Worm (Caenorhabditis elegans) whole organism, early embryonic: ENCODE results near the gene cyp-32B1.

Experiments
- B0310.2 ChIP-seq: sonication (generic microtip); optimal IDR thresholded peaks from 2 replicates; lab custom pipeline; 2016; ENCODE audit warnings: mild to moderate bottlenecking, missing genetic modification characterization, missing compliant biosample characterization
- F13C5.2 ChIP-seq: sonication (generic microtip); optimal IDR thresholded peaks from 2 replicates; lab custom pipeline; 2017; ENCODE audit warnings: mild to moderate bottlenecking, missing genetic modification characterization, inconsistent platforms, missing compliant biosample characterization
- aly-1 ChIP-seq: sonication (generic microtip); optimal IDR thresholded peaks from 2 replicates; lab custom pipeline; 2016; ENCODE audit warnings: missing genetic modification characterization, missing compliant biosample characterization
- ama-1 ChIP-seq: fragments of 150-350 bp; optimal IDR thresholded peaks from 2 replicates; lab custom pipeline; 2014
- ceh-13 ChIP-seq: fragments of 200-800 bp; sonication (Bioruptor generic); optimal IDR thresholded peaks from 2 replicates; lab custom pipeline; 2018; ENCODE audit warnings: mild to moderate bottlenecking, missing genetic modification characterization, missing compliant biosample characterization
- ceh-36 ChIP-seq: sonication (generic microtip); optimal IDR thresholded peaks from 2 replicates; lab custom pipeline; 2016; ENCODE audit warnings: missing genetic modification characterization, inconsistent platforms, missing compliant biosample characterization
- ets-7 ChIP-seq: sonication (generic microtip); optimal IDR thresholded peaks from 2 replicates; lab custom pipeline; 2016; ENCODE audit warnings: missing genotype, missing genetic modification characterization, missing compliant biosample characterization
- flt-1 ChIP-seq: fragments of 200-800 bp; sonication (Bioruptor generic); IDR thresholded peaks from 2 replicates; pipeline ENCODE4 v1.3.6; 2022; ENCODE audit warnings: missing genetic modification characterization, missing compliant biosample characterization
- hmbx-1 ChIP-seq: sonication (generic microtip); optimal IDR thresholded peaks from 2 replicates; lab custom pipeline; 2016; ENCODE audit warnings: mild to moderate bottlenecking, missing genetic modification characterization, missing compliant biosample characterization
- hmg-4 ChIP-seq: fragments of 200-800 bp; sonication (Bioruptor generic); optimal IDR thresholded peaks from 2 replicates; lab custom pipeline; 2018; ENCODE audit warnings: mild to moderate bottlenecking, missing genetic modification characterization, missing compliant biosample characterization
- hnd-1 ChIP-seq: sonication (generic microtip); optimal IDR thresholded peaks from 2 replicates; lab custom pipeline; 2016; ENCODE audit warnings: missing genetic modification characterization, missing compliant biosample characterization
- pes-1 ChIP-seq: fragments of 200-800 bp; sonication (Bioruptor generic); IDR thresholded peaks from 2 replicates; pipeline ENCODE4 v1.3.6; 2022; ENCODE audit warnings: missing genetic modification reagents, missing genetic modification characterization, missing compliant biosample characterization
- scrt-1 ChIP-seq: fragments of 200-800 bp; sonication (Bioruptor generic); IDR thresholded peaks from 2 replicates; pipeline ENCODE4 v1.3.6; 2022; ENCODE audit warnings: missing genetic modification characterization, missing compliant biosample characterization
- sea-1 ChIP-seq: fragments of 200-800 bp; sonication (Bioruptor generic); conservative IDR thresholded peaks from 2 replicates; pipeline ENCODE4 v1.3.6; 2022; ENCODE audit warnings: missing genetic modification characterization, missing compliant biosample characterization
- tbx-11 ChIP-seq: fragments of 200-800 bp; sonication (Bioruptor generic); IDR thresholded peaks from 2 replicates; pipeline ENCODE4 v1.3.6; 2022; ENCODE audit warnings: missing genetic modification characterization, missing compliant biosample characterization
- tbx-37 ChIP-seq: fragments of 200-800 bp; sonication (Bioruptor generic); conservative IDR thresholded peaks from 2 replicates; pipeline ENCODE4 v1.3.6; 2022; ENCODE audit warnings: missing genetic modification reagents, missing genetic modification characterization, missing compliant biosample characterization
- tra-4 ChIP-seq: sonication (generic microtip); optimal IDR thresholded peaks from 2 replicates; lab custom pipeline; 2017; ENCODE audit warnings: missing genetic modification characterization, missing compliant biosample characterization

Gene cyp-32B1

ce11 chrV:2199594-2199993, 1.6 kb downstream of the cyp-32B1 start:
- no peak for TF ChIP-seq hnd-1 (tag; lab: Kevin White, UChicago)
- no peak for TF ChIP-seq flt-1 (GFP tag; lab: Robert Waterston, UW)
- no peak for TF ChIP-seq ama-1 (lab: Kevin White, UChicago)
- TF ChIP-seq B0310.2 (tag; lab: Kevin White, UChicago) = no peak
- TF ChIP-seq sea-1 (GFP tag; lab: Robert Waterston, UW) = no peak
- no peak for TF ChIP-seq ceh-13 (GFP tag; lab: Kevin White, UChicago)
- TF ChIP-seq hmg-4 = no peak
- TF ChIP-seq ets-7 (tag; lab: Kevin White, UChicago) = no peak
- TF ChIP-seq aly-1 (tag; lab: Kevin White, UChicago) = no peak
- no peak for TF ChIP-seq ceh-36 (tag; lab: Kevin White, UChicago)
- no peak for TF ChIP-seq hmbx-1 (tag; lab: Kevin White, UChicago)
- no peak for TF ChIP-seq scrt-1 (GFP tag; lab: Robert Waterston, UW)
- no peak for TF ChIP-seq tbx-11
- TF ChIP-seq pes-1 = no peak
- TF ChIP-seq tbx-37 = no peak

DNA sequence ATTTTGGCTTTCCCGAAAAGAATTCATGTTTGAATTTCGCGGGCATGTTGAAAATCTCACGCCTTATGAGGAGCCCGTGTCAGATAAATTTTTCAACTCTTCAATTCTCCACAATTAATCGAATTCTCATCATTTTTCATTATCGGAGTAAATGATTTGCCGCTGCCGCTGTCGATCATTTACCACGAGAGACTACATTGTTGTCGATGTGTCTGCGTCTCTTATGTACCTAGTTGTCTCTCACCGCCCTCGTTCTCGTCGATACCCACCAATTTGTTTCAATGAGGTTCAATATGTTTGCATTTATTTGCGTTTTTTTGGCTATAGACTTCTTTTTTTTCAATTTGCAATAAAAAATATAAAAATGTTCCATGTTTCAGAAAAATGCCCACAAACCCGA, 9.1 kb downstream of the cyp-32B1 start, which contains the start of gene nhr-13:
Gene nhr-13 (plus strand): TSS at position 369 of the 400 bp plus-strand sequence.
- TF ChIP-seq tbx-11 = no peak
- no peak for TF ChIP-seq ceh-36 (tag; lab: Kevin White, UChicago)
- no peak for TF ChIP-seq aly-1 (tag; lab: Kevin White, UChicago)
- TF ChIP-seq tbx-37 = no peak
- no peak for TF ChIP-seq ets-7 (tag; lab: Kevin White, UChicago)
- TF ChIP-seq scrt-1 (GFP tag; lab: Robert Waterston, UW) = no peak
- TF ChIP-seq B0310.2 (tag; lab: Kevin White, UChicago) = no peak
- TF ChIP-seq pes-1 = no peak
- no peak for TF ChIP-seq ama-1 (lab: Kevin White, UChicago)
- no peak for TF ChIP-seq sea-1 (GFP tag; lab: Robert Waterston, UW)
- no peak for TF ChIP-seq hmg-4
- TF ChIP-seq flt-1 (GFP tag; lab: Robert Waterston, UW) = no peak
- TF ChIP-seq hmbx-1 (tag; lab: Kevin White, UChicago) = no peak
- TF ChIP-seq ceh-13 (GFP tag; lab: Kevin White, UChicago) = no peak
- no peak for TF ChIP-seq tra-4 (tag; lab: Kevin White, UChicago)

DNA sequence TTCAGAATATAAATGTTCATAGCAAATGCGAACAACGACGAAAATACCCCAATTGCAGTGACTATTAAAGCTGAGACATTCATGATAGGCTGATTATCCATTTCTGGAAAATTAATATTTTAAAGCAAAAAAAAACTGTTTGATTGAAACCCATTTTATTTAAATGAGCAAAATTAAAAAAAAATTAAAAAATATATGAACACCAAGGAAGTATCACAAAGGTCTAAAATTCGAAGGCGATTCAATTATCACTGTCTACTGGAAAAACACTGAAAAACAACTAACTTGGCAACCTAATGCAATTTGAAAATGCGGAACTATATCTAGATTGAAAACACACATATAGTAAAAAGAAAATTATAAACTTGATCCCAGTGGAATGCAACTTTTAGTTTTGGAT, 10.1 kb downstream of the cyp-32B1 start, which contains the start of gene srbc-42:
Gene srbc-42 (minus strand): TSS at position 101 of the 400 bp plus-strand sequence.
- no peak for TF ChIP-seq ceh-36 (tag; lab: Kevin White, UChicago)
- no peak for TF ChIP-seq tra-4 (tag; lab: Kevin White, UChicago)
- no peak for TF ChIP-seq hmg-4
- TF ChIP-seq B0310.2 (tag; lab: Kevin White, UChicago) = no peak

DNA sequence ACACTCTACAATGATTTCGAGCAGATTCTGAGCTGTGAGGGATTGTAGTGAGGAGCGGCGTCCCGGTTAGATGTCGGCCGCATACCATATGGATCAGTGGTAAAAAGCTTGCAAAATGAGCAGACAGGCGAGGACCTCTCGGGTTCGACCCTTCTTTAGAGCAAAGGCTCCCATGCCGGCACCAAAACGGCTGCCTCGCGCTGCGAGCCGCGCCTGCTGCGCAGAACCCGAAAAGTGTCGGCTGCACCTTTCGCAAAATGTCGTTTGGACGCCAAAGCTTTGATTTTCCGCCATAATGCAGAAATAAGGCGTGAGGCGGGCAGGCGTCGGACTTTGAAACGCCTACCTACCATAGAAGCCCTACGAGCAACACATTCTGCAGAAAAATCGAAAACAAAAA, 10.8 kb downstream of the cyp-32B1 start:
- TF ChIP-seq hmbx-1 (tag; lab: Kevin White, UChicago) (no peak), flt-1 (GFP tag; lab: Robert Waterston, UW) (no peak), aly-1 (tag; lab: Kevin White, UChicago) (no peak), scrt-1 (GFP tag; lab: Robert Waterston, UW) (no peak), tra-4 (tag; lab: Kevin White, UChicago) (no peak), B0310.2 (tag; lab: Kevin White, UChicago) (no peak), ets-7 (tag; lab: Kevin White, UChicago) (no peak), pes-1 (no peak), sea-1 (GFP tag; lab: Robert Waterston, UW) (no peak), ama-1 (lab: Kevin White, UChicago) (no peak), F13C5.2 (tag; lab: Kevin White, UChicago) (no peak), ceh-36 (tag; lab: Kevin White, UChicago) (no peak), hmg-4 (no peak)

ce11 chrV:2187864-2188345, 13.3 kb downstream of the cyp-32B1 start, which contains the start of gene Y5H2B.3:
TSS of gene Y5H2B.3 (plus strand) at chrV:2188295.
- TF ChIP-seq F13C5.2 (tag; lab: Kevin White, UChicago) (no peak), flt-1 (GFP tag; lab: Robert Waterston, UW) (no peak), ceh-36 (tag; lab: Kevin White, UChicago) (no peak)

- no peak for TF ChIP-seq ama-1 (lab: Kevin White, UChicago)
- no peak for TF ChIP-seq ets-7 (tag; lab: Kevin White, UChicago)
- no peak for TF ChIP-seq tbx-37
- TF ChIP-seq B0310.2 (tag; lab: Kevin White, UChicago) = no peak
- no peak for TF ChIP-seq tbx-11
- no peak for TF ChIP-seq flt-1 (GFP tag; lab: Robert Waterston, UW)
- TF ChIP-seq scrt-1 (GFP tag; lab: Robert Waterston, UW) = no peak
- no peak for TF ChIP-seq F13C5.2 (tag; lab: Kevin White, UChicago)
- no peak for TF ChIP-seq tra-4 (tag; lab: Kevin White, UChicago)
- TF ChIP-seq hmg-4 = no peak
- TF ChIP-seq sea-1 (GFP tag; lab: Robert Waterston, UW) = no peak
- TF ChIP-seq aly-1 (tag; lab: Kevin White, UChicago) = no peak
- no peak for TF ChIP-seq pes-1
- no peak for TF ChIP-seq hnd-1 (tag; lab: Kevin White, UChicago)
- no peak for TF ChIP-seq ceh-13 (GFP tag; lab: Kevin White, UChicago)
- TF ChIP-seq ceh-36 (tag; lab: Kevin White, UChicago) = no peak
- no peak for TF ChIP-seq hmbx-1 (tag; lab: Kevin White, UChicago)
Measured at ce11 chrV:2185486-2185885, 15.7 kb downstream of the cyp-32B1 start.

- TF ChIP-seq tbx-11 (no peak), hmbx-1 (tag; lab: Kevin White, UChicago) (no peak), ceh-13 (GFP tag; lab: Kevin White, UChicago) (no peak), flt-1 (GFP tag; lab: Robert Waterston, UW) (no peak), ets-7 (tag; lab: Kevin White, UChicago) (no peak), ceh-36 (tag; lab: Kevin White, UChicago) (no peak), sea-1 (GFP tag; lab: Robert Waterston, UW) (no peak), F13C5.2 (tag; lab: Kevin White, UChicago) (no peak), B0310.2 (tag; lab: Kevin White, UChicago) (no peak), tbx-37 (no peak), ama-1 (lab: Kevin White, UChicago) (no peak), aly-1 (tag; lab: Kevin White, UChicago) (no peak)
Measured at ce11 chrV:2183162-2183561, 18.1 kb downstream of the cyp-32B1 start, which contains the start of gene cyp-33C2. TSS of gene cyp-33C2 (plus strand) at chrV:2183488.
